Fruit fly (Drosophila melanogaster) whole organism, wandering third instar larva: ENCODE results near the gene Tlk.

ENCODE experiments used
- Abd-B ChIP-seq: fragments of >200 bp; optimal IDR thresholded peaks from 2 replicates; lab custom pipeline; 2017; ENCODE audit warnings: missing biosample characterization, missing genetic modification characterization
- CG9705 ChIP-seq: fragments of 200-800 bp; sonication (Bioruptor generic); optimal IDR thresholded peaks from 2 replicates; lab custom pipeline; 2018; ENCODE audit warnings: missing biosample characterization, mild to moderate bottlenecking, missing genetic modification characterization
- CrebA ChIP-seq: fragments of 200-800 bp; sonication (Bioruptor generic); optimal IDR thresholded peaks from 2 replicates; lab custom pipeline; 2016; ENCODE audit warnings: missing biosample characterization, mild to moderate bottlenecking, missing genetic modification characterization, borderline replicate concordance
- Dfd ChIP-seq: fragments of >200 bp; optimal IDR thresholded peaks from 2 replicates; lab custom pipeline; 2017; ENCODE audit warnings: missing biosample characterization, missing genetic modification characterization
- Dif ChIP-seq: fragments of 200-275, 200-300 bp; sonication (Bioruptor generic); optimal IDR thresholded peaks from 2 replicates; lab custom pipeline; 2018; ENCODE audit warnings: missing biosample characterization, missing genetic modification characterization; ENCODE audit not compliant: partially characterized antibody
- GATAd ChIP-seq: sonication (Bioruptor generic); optimal IDR thresholded peaks from 2 replicates; lab custom pipeline; 2016; ENCODE audit warnings: missing biosample characterization, missing genetic modification characterization
- HLH106 ChIP-seq: fragments of 200-800 bp; optimal IDR thresholded peaks from 3 replicates; lab custom pipeline; 2019; ENCODE audit warnings: missing biosample characterization, mild to moderate bottlenecking, missing genetic modification characterization, moderate library complexity
- Hnf4 ChIP-seq: fragments of 200-800 bp; sonication (Bioruptor generic); optimal IDR thresholded peaks from 2 replicates; lab custom pipeline; 2016; ENCODE audit warnings: missing biosample characterization, mild to moderate bottlenecking, missing genetic modification characterization
- Hr83 ChIP-seq: fragments of 200-300 bp; sonication (Bioruptor generic); optimal IDR thresholded peaks from 2 replicates; lab custom pipeline; 2016; ENCODE audit warnings: missing biosample characterization, mild to moderate bottlenecking, missing genetic modification characterization, moderate library complexity; ENCODE audit not compliant: poor library complexity, severe bottlenecking
- Jra ChIP-seq: sonication (Bioruptor generic); optimal IDR thresholded peaks from 2 replicates; lab custom pipeline; 2016; ENCODE audit warnings: missing biosample characterization, missing genetic modification characterization
- Mio ChIP-seq: sonication (Bioruptor generic); optimal IDR thresholded peaks from 2 replicates; lab custom pipeline; 2016; ENCODE audit warnings: missing biosample characterization, missing genetic modification characterization
- N ChIP-seq: fragments of >200 bp; optimal IDR thresholded peaks from 2 replicates; lab custom pipeline; 2018; ENCODE audit warnings: missing biosample characterization, missing external identifiers, missing genetic modification characterization
- OdsH ChIP-seq: fragments of 200-800 bp; sonication (Bioruptor generic); optimal IDR thresholded peaks from 2 replicates; lab custom pipeline; 2016; ENCODE audit warnings: missing biosample characterization, mild to moderate bottlenecking, missing genetic modification characterization
- Sp1 ChIP-seq: fragments of 200-800 bp; sonication (Bioruptor generic); optimal IDR thresholded peaks from 3 replicates; lab custom pipeline; 2019; ENCODE audit warnings: missing biosample characterization, mild to moderate bottlenecking, missing genetic modification characterization, moderate library complexity
- Vsx2 ChIP-seq: fragments of 200-300, 225-300 bp; sonication (Bioruptor generic); optimal IDR thresholded peaks from 2 replicates; lab custom pipeline; 2018; ENCODE audit warnings: missing biosample characterization, missing genetic modification characterization; ENCODE audit not compliant: partially characterized antibody
- br ChIP-seq: fragments of 200-800 bp; sonication (Bioruptor generic); optimal IDR thresholded peaks from 2 replicates; lab custom pipeline; 2016; ENCODE audit warnings: missing biosample characterization, missing genetic modification characterization
- brk ChIP-seq: fragments of 200-800 bp; sonication (Bioruptor generic); optimal IDR thresholded peaks from 2 replicates; lab custom pipeline; 2016; ENCODE audit warnings: missing biosample characterization, mild to moderate bottlenecking, missing genetic modification characterization
- dl ChIP-seq, 2 experiments: fragments of 175-275, 200-275 bp in 1 of 2; fragments of 200-275 bp in 1 of 2; sonication (Bioruptor generic); optimal IDR thresholded peaks; lab custom pipeline; 2018; ENCODE audit warnings: mild to moderate bottlenecking in 2 of 2, missing biosample characterization in 2 of 2, missing genetic modification characterization in 2 of 2, moderate library complexity in 2 of 2; ENCODE audit not compliant: partially characterized antibody in 2 of 2, insufficient read depth in 1 of 2
- dmrt93B ChIP-seq: fragments of 200-800 bp; sonication (Bioruptor generic); optimal IDR thresholded peaks from 2 replicates; lab custom pipeline; 2018; ENCODE audit warnings: missing biosample characterization, mild to moderate bottlenecking, missing genetic modification characterization
- dsf ChIP-seq: sonication (Bioruptor generic); optimal IDR thresholded peaks from 2 replicates; lab custom pipeline; 2016; ENCODE audit warnings: missing biosample characterization, missing genetic modification characterization, borderline replicate concordance
- ey ChIP-seq: fragments of 200-800 bp; sonication (Bioruptor generic); optimal IDR thresholded peaks from 2 replicates; lab custom pipeline; 2016; ENCODE audit warnings: missing biosample characterization, missing genetic modification characterization
- foxo ChIP-seq, 2 experiments: fragments of 200-800 bp; sonication (Bioruptor generic); optimal IDR thresholded peaks; 2 replicates in 1 of 2; 3 replicates in 1 of 2; lab custom pipeline; 2016 to 2017; ENCODE audit warnings: missing biosample characterization in 2 of 2, missing genetic modification characterization in 2 of 2
- fru ChIP-seq: fragments of 200-800 bp; sonication (Bioruptor generic); optimal IDR thresholded peaks from 3 replicates; lab custom pipeline; 2016; ENCODE audit warnings: missing biosample characterization, mild to moderate bottlenecking, missing genetic modification characterization
- h ChIP-seq: fragments of 200-800 bp; sonication (Bioruptor generic); optimal IDR thresholded peaks from 3 replicates; lab custom pipeline; 2016; ENCODE audit warnings: missing biosample characterization, mild to moderate bottlenecking, missing genetic modification characterization
- jim ChIP-seq: fragments of 175-275, 200-325 bp; sonication (Bioruptor generic); optimal IDR thresholded peaks from 2 replicates; lab custom pipeline; 2016; ENCODE audit warnings: missing biosample characterization, mild to moderate bottlenecking, missing genetic modification characterization
- pan ChIP-seq: fragments of >200 bp; optimal IDR thresholded peaks from 2 replicates; lab custom pipeline; 2017
- psq ChIP-seq: fragments of 200-800 bp; sonication (Bioruptor generic); optimal IDR thresholded peaks from 3 replicates; lab custom pipeline; 2017; ENCODE audit warnings: missing biosample characterization, mild to moderate bottlenecking, missing genetic modification characterization, moderate library complexity
- rgr ChIP-seq: fragments of 200-800 bp; sonication (Bioruptor generic); optimal IDR thresholded peaks from 3 replicates; lab custom pipeline; 2016; ENCODE audit warnings: missing biosample characterization, mild to moderate bottlenecking, missing genetic modification characterization
- sv ChIP-seq: fragments of 200-800 bp; sonication (Bioruptor generic); optimal IDR thresholded peaks from 3 replicates; lab custom pipeline; 2016; ENCODE audit warnings: missing biosample characterization, missing genetic modification characterization
- tai ChIP-seq: sonication (Bioruptor generic); optimal IDR thresholded peaks from 2 replicates; lab custom pipeline; 2016; ENCODE audit warnings: missing biosample characterization, missing genetic modification characterization
- woc ChIP-seq: sonication (Bioruptor generic); optimal IDR thresholded peaks from 2 replicates; lab custom pipeline; 2016; ENCODE audit warnings: missing biosample characterization, mild to moderate bottlenecking, missing genetic modification characterization

Tlk gene

DNA sequence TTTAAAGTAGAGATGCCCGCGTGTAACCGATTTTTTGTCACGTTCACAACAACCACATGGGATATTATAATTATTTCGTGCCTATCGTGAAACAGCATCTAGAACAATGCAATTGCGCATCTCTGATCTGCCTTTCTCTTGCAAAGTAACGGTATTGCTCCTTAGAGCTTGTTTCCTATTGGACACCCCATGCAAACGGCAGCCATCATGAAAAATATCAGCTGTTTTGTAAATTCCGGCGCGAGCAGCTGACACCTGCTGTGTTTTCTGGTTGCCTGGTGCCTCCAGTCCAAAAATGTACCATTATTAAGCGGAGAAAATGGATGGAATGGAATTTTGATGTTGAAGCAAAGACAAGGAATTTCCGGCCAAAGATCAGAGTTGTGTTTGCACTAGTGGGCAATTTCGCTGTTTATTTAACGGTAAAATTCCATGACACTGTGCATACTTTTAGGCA lies 15.6 kb upstream of the Tlk start:
- TF ChIP-seq foxo (GFP tag; optimal IDR thresholded peaks at IDR 0.05; lab: Kevin White, UChicago) (no peak), Jra (GFP tag; lab: Kevin White, UChicago) (peak; percentile 2), Sp1 (GFP tag; lab: Kevin White, UChicago) (peak; percentile 36), brk (no peak), dl (GFP tag; optimal IDR thresholded peaks at IDR 0.05; lab: Kevin White, UChicago; ENCODE audit: insufficient read depth in 1 of 2, partially characterized antibody in 2 of 2) (no peak), tai (no peak), N (GFP tag; lab: Kevin White, UChicago) (no peak), rgr (peak; percentile 8), CG9705 (GFP tag; lab: Kevin White, UChicago) (peak; percentile 10), Vsx2 (GFP tag; lab: Kevin White, UChicago) (no peak), jim (no peak), Dfd (GFP tag; lab: Kevin White, UChicago) (no peak), br (GFP tag; lab: Kevin White, UChicago) (no peak), dsf (GFP tag; lab: Kevin White, UChicago) (no peak), Dif (GFP tag; lab: Kevin White, UChicago) (no peak), dmrt93B (peak; percentile 0), fru (GFP tag; lab: Kevin White, UChicago) (peak; percentile 5), woc (peak; percentile 57), Hr83 (no peak), Hnf4 (GFP tag; lab: Kevin White, UChicago) (peak; percentile 66), psq (GFP tag; lab: Kevin White, UChicago) (no peak), OdsH (GFP tag; lab: Kevin White, UChicago) (peak; percentile 12), Abd-B (no peak), pan (lab: Kevin White, UChicago) (no peak)

DNA sequence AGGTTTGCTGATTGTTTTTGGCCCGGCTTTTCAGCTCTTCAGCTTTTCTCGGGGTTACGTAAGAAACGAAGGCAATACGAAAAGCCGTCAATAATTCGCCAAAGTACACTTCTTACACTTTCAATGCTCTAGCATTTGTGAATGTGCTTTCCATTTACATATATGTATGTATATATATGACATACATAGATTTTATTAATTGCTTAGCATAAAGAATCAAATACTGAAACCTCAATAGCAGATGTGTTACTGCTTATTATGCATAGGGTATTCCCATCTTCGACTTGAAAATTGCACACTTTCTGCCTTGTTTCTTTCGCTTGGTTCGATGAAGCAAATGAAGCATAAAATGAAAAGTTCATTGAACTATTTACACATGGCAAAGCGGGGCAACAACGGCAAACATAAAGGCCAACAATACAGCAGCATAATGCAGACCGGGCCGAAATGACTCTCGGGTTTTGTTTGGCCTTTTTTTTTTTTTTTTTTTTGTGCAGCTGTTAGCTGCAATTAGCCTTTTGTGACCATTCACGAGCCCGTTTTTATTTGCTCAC lies 9.2 kb upstream of the Tlk start:
- TF ChIP-seq woc: peak; percentile 11
- TF ChIP-seq Mio (GFP tag; lab: Kevin White, UChicago): no peak
- TF ChIP-seq h: peak; percentile 2
- TF ChIP-seq OdsH (GFP tag; lab: Kevin White, UChicago): no peak
- no peak for TF ChIP-seq HLH106 (tag; lab: Kevin White, UChicago)
- peak; percentile 21 for TF ChIP-seq psq (GFP tag; lab: Kevin White, UChicago)

DNA sequence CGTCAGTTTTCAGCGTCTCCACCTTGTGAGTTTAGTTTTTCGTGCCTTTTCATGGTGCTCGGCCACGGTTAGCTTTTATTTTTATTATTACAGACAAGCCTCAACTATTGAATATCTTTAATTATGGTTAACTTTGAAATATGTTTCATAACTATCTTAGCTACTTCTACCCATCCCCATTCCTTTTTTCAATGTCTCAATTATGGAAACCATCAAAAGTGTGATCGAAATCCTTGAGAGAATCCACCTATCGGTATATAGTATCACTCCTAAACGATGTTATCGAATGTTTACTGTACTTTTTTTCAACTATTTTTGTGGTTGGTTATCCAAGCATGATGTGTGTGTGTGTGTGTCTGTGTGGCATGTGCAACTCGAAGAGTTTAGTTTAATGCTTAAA lies 5.8 kb upstream of the Tlk start:
- TF ChIP-seq GATAd (GFP tag; lab: Kevin White, UChicago) (no peak), Mio (GFP tag; lab: Kevin White, UChicago) (no peak), dl (GFP tag; optimal IDR thresholded peaks at IDR 0.05; lab: Kevin White, UChicago; ENCODE audit: insufficient read depth in 1 of 2, partially characterized antibody in 2 of 2) (no peak), psq (GFP tag; lab: Kevin White, UChicago) (no peak), Dif (GFP tag; lab: Kevin White, UChicago) (no peak), dmrt93B (no peak), CG9705 (GFP tag; lab: Kevin White, UChicago) (no peak), ey (GFP tag; lab: Kevin White, UChicago) (no peak), sv (no peak), pan (lab: Kevin White, UChicago) (no peak), CrebA (GFP tag; lab: Kevin White, UChicago) (no peak), rgr (no peak), dsf (GFP tag; lab: Kevin White, UChicago) (no peak)

DNA sequence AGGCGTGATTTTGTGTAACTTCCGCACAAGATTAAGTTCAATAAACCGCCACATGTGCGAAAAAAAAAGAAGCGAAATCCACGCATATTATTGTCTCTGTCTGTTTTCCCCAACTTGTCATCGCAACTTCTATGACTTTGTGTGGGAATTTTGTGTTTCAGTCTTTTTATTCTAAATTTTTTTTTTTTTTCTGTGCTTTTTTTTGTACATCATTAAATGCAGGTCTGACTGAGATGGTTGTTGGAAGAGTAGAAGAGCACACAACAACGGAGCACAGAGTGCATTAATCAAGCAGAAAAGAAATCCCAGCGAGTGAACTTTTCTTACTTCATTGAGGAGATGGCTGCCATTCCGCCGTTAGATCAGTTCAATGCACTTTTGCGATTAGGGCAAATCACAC lies 4.2 kb upstream of the Tlk start:
- no peak for TF ChIP-seq Jra (GFP tag; lab: Kevin White, UChicago)
- no peak for TF ChIP-seq N (GFP tag; lab: Kevin White, UChicago)
- TF ChIP-seq CrebA (GFP tag; lab: Kevin White, UChicago): no peak
- TF ChIP-seq HLH106 (tag; lab: Kevin White, UChicago): no peak
